Fruit fly (Drosophila melanogaster): Measurements from ENCODE around the gene tgo.

Gene tgo

DNA sequence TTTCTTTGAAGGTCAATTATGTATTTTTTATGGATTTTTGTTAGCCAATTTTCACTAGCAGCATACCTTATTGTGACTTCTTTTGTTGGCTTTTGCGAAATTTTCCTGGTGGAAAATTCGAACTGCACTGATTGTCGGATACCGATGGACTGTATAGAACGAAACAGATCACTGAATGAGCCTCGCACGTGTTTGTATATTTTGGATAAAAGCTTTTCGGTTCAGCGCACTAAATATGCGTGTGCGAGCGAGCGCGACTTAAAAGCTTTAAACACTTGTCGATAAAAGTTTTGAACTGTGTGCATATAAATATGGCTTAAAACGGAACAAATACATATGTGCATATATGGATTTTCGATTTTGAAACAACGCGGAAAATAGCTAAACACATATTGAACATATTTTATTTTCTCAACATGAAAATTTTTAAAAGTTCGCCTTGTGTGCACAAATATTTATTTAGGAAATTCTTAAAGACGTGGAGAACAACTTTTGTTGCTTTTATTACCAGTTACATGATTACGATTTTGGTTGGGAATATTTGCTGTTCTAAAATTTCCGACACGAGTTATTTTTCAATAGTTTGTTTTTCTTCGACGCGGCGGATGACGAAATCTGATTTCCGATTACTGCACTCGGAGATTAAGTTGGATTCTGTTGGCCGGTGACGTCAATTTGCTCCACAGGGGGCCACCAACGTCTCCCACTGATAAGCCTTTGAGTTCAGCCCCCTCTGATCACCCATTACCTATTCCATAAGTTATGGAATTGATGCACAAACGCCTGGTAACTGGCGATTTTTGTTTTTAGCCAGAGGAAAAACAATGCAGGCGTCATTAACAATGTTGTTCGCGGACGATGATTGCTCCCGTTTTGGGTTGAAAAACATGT, 29.5 kb upstream of the tgo start:
- TF ChIP-seq CTCF (optimal IDR thresholded peaks at IDR 0.05) (no peak), CG8478 (optimal IDR thresholded peaks at IDR 0.05) (no peak)

DNA sequence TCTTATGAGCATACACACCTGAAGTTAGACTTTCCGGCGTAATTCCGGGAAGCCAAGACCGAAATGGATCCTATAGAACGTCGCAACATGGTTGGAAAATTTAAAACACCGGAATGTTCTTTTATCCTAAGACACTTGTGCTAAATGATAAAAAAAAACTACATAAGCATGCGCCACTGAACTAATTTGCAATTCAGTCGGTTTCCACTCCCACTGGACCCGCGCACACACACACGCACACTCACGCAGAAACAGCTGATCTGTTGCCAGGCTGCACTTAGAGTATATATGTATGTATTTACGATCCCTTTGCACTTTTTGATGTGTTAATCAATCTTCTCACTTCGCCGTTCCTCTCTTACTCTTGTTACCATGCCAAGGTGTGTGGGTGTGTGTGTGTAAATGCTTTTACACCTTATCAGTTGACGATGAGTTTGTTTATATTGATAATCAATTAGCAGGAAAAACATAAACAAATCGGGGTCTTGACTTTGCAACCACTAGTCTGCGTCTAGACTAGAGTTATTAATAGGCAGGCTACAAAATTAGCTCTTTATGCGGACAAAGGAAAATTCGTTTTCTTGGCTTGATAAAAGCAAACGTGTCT, 28.7 kb upstream of the tgo start, which contains the start of gene Mst85C:
TSS of gene Mst85C (plus strand) at position 180 of the 607 bp plus-strand sequence.
- TF ChIP-seq CTCF (optimal IDR thresholded peaks at IDR 0.05) (no peak), CG8478 (optimal IDR thresholded peaks at IDR 0.05) (no peak)

DNA sequence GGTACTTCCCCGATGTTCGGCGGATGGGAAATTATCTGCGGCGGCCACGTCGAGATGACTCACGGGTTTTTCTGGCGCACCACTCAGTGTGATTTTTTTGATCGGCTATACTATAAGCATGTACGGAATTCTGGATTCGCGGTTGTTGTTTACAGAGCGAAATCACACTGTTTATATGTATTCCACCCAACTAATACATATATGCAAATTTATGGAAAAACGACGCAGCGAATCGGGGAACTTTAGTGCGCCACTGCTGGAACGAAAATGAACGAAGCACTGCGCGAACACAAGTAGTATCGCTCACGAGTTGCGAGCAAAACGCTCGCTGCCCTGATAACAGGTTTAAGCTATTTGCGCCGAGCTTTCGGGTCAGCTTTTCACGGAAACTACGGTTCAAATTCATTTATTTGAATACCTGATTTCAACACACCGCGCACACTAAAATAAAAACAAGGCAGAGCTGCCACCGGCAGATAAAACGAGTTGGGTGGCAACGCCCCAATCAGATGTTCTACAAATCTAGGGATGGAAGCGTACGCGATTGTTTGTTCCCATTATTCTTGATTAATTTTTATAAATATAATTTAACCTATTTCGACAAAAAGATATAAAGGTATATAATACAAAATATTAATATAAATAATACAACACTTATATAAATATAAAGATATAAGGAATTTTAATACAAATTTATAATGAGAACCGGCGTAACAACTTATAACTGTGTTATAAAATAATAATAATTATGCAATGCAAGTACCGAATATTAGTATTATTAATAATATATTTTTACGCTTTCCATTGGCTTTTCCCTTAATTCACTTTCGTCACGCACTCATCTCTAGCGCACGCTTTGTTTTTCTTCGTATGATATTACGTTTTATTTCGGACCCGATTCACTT, 28.0 kb upstream of the tgo start, which contains the start of gene Rel:
TSS of gene Rel (minus strand) at position 417 of the 905 bp plus-strand sequence.
- TF ChIP-seq CTCF (optimal IDR thresholded peaks at IDR 0.05) (no peak), CG8478 (optimal IDR thresholded peaks at IDR 0.05) (no peak)

DNA sequence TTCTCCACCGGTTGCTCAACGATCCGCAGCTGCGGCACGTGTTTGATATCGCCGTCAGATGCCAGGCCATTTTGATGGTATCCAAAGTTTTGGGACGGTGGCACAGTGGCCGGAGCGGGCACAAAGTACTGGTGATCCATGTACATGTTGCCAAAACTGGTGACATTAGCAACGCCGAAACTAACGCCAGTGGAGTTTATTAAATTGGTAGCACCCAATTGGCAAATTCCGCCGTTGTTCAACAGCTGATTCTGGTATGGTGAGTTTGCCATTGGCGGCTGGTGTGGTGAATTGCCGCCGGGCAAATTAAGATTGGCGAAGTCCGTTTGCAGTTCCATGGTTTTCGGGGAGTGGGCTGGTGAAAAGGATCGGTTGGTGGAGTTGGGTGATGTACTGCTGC, 27.1 kb upstream of the tgo start:
- TF ChIP-seq CTCF (optimal IDR thresholded peaks at IDR 0.05): no peak
- TF ChIP-seq CG8478 (optimal IDR thresholded peaks at IDR 0.05): no peak

DNA sequence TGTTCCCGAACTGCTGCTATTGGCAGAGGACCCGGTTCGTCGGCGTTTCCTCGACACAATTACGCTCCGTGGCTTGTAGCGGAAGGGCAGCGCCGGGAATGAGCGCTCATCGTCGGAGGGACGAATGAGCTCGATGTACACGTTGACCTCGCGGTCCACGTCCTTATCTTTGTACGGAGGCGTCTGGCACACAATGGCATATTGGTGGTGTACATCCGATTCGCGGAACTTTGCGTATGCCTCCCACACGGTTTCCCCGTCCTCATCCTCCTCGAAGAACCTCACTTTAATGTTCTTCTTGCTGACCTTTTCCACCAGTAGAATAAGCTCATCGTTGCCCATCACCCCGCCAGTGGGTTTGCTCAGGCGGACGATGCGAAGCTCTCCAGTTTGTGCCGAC, 25.9 kb upstream of the tgo start:
- TF ChIP-seq CG8478 (optimal IDR thresholded peaks at IDR 0.05): no peak
- TF ChIP-seq CTCF (optimal IDR thresholded peaks at IDR 0.05): no peak

DNA sequence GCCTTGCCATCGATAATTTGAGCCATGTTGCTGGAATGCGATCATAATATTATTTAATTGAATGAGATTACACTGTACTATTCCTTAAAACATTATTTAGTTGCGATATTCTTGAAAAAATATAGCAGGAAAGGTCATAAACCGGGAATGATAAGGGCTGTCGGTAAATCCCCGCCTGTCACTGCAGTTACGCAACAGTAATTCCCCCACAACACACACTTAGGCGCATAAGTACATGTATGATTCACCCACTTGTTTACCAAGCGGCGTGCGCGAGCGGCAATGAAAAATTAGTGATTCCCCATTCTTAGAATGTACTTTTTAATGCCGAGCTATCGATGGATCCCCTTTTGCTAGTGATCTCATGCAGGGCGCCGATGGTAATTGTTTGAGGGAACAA, 23.8 kb upstream of the tgo start:
- no peak for TF ChIP-seq CTCF (optimal IDR thresholded peaks at IDR 0.05)
- TF ChIP-seq CG8478 (optimal IDR thresholded peaks at IDR 0.05): no peak

DNA sequence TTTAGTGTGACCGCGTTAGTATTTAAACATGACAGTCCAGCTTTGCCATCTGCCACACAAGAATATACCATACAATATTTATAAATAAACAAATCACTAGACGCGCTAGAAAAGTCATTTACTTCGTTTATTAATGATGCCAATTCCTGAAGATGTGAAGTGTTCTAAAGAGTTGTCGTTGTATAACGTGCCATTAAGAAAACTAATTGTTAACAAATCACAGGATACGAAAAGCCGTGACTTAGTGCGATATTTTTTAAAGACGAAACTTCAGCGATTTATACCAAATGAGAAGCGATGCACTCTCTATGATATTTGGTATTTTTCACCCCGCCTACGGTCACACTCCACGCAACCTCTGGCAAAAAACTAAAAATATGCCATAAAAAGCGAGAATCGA, 19.6 kb upstream of the tgo start, which contains the start of gene neur:
TSS of gene neur (minus strand) at position 24 of the 400 bp plus-strand sequence.
- TF ChIP-seq CTCF (optimal IDR thresholded peaks at IDR 0.05): no peak
- no peak for TF ChIP-seq CG8478 (optimal IDR thresholded peaks at IDR 0.05)

DNA sequence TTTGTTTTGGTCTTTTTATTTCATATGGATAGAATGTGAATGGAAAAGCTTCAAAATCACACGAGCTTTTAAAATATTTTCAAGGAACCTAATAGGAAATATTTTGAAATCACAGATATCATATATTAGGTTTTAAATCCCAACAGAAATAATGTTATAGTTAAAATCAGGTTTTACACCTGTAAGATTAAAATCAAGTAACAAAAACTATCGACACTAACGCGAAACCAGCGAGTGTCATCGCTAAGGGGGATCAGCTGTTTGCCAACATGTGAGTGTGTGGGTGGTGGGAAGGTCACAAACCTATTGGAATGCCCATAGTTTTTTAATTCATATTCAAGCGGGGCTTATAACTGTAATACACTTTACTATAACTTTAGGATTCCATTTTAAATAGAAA, 18.8 kb upstream of the tgo start, which contains the start of gene hyx:
TSS of gene hyx (plus strand) at position 109 of the 400 bp plus-strand sequence.
- TF ChIP-seq CTCF (optimal IDR thresholded peaks at IDR 0.05): no peak
- TF ChIP-seq CG8478 (optimal IDR thresholded peaks at IDR 0.05): no peak

DNA sequence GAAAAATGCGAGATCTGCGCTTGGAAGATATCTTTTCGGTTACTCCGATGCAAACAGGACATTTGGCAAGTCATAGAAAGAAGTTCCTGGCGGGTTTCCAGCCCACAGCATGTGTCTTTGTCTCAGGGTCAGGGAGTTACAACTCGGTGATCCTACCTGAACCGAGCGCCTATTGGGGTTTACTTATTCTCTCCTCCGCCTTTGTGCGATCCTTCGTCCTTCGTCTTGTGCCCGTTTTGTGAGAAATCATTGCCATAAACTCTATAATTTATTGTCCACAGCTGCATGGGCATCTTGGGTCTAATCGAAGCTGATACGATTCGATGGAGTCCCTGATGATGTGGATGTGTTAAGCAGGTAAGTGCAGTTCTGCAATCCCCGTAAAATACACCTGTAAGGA, 18.1 kb upstream of the tgo start:
- TF ChIP-seq CTCF (optimal IDR thresholded peaks at IDR 0.05): no peak
- TF ChIP-seq CG8478 (optimal IDR thresholded peaks at IDR 0.05): no peak

DNA sequence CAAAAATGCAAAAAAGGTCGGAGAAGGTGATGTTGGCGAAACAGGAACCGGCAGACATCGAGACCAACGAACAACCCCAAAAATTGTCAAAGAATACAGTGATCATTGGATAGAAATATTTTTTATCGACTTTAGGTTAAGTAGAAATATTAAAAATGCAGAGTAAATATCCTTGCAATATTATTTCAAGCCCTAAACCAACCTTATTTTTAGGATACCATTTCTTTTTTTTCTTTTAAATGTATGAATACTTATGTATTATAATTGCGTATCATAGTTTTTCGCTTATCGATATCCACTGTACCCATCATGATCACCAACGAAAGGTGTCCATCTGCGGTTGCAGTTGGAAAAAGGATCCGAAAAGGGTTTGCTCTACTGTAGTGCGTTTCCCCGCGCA, 15.4 kb upstream of the tgo start:
- no peak for TF ChIP-seq CTCF (optimal IDR thresholded peaks at IDR 0.05)
- TF ChIP-seq CG8478 (optimal IDR thresholded peaks at IDR 0.05): no peak

DNA sequence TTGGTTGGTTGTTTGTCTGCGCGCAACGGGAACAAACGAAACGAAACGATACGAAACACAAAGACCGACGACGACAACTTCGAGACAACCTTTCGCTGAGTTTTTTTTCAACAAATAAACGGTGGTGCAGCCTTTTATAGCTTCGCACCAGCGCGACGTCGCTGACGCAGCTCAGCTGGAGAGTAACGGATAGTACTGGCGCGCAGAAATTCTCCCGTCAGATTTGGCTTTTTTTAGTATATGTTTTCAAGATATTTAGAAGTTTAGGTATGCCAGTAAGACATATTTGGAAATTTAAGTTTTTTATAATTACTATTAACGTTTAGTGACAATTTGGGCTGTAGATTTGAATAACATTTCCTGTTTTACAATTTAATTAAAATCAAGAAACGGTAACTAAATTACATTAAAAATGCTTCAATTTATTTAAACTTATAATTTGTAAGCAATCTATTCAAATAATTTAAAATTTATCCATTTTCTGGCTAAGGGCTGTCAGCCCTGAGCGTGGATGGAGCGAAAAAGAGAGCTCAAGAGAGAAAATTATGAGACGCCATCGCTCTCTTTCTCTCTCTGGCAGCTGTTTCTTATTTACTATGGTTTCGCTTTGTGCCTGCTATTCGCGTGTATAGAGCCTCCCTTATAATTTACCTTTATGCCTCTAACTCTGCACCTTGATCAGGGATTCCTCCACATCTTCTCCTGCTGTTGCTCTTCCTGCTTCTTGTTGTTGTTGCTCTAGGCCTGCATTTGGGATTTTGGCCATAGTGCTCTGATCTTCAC, 14.0 kb upstream of the tgo start:
- no peak for TF ChIP-seq CTCF (optimal IDR thresholded peaks at IDR 0.05)
- TF ChIP-seq CG8478 (optimal IDR thresholded peaks at IDR 0.05): no peak

DNA sequence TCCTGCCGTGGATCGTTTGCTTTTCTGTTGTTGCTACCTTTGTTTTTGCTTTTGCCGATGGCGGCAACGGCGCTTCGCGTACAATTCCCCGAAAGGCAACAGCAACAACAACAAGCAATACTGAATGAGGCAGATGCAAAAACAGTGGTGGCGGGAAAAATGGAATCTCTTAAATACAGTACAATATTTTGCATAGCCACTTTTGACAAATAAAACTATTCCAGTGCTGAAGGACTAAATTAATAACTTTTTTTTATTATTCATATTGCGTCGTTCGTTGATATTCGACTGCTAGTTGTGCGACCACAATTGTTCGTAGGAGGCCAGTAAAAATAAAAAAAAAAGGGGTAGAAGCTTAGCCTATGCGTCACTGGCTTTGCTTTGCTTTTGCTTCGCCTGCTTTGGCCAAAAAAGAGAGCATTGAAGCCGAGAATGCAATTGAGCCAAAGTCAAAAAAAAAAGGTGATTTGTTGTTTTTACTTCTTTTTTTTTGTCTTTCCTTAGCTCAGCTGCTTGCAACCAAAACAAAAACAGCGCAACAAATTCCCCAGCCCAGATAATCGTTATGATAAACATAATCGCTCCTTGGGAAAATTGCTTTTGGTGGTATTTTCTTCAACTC, 12.1 kb upstream of the tgo start:
- no peak for TF ChIP-seq CTCF (optimal IDR thresholded peaks at IDR 0.05)

DNA sequence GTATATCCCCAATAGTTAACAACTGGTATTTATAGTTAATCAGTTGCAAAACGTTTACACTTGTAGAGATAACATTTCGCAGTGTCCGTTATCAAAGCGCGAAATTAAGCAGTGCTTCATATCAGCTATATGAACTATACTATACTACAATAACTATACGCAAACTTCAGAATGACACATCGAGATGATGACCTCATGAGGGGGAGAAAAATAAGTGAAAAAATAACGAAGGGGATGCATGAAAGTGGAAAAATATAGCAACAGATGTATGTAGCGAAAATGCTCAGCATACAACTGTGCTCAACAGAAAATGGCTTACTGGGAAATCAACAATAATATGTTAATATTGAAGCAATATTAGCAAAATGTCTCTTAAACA, 10.9 kb upstream of the tgo start:
- no peak for TF ChIP-seq CG8478 (optimal IDR thresholded peaks at IDR 0.05)
- TF ChIP-seq CTCF (optimal IDR thresholded peaks at IDR 0.05): no peak

All from S2 (cell line).